Worm (Caenorhabditis elegans) whole organism, L1 larva: Measurements from ENCODE around the gene B0563.6.

ENCODE experiments used
- C34B4.2 ChIP-seq: sonication (generic microtip); optimal IDR thresholded peaks from 2 replicates; lab custom pipeline; 2017; ENCODE audit warnings: mild to moderate bottlenecking, missing genetic modification characterization, missing compliant biosample characterization
- F16B12.6 ChIP-seq: fragments of 150-350 bp; optimal IDR thresholded peaks from 2 replicates; lab custom pipeline; 2014; ENCODE audit warnings: missing biosample characterization, missing genetic modification characterization
- Y116A8C.19 ChIP-seq: sonication (generic microtip); optimal IDR thresholded peaks from 2 replicates; lab custom pipeline; 2016; ENCODE audit warnings: missing compliant biosample characterization, missing genetic modification characterization, borderline replicate concordance
- alr-1 ChIP-seq: fragments of 200-800 bp; sonication (Bioruptor generic); optimal IDR thresholded peaks from 2 replicates; lab custom pipeline; 2018; ENCODE audit warnings: borderline replicate concordance, mild to moderate bottlenecking, missing genetic modification characterization, missing compliant biosample characterization
- ama-1 ChIP-seq: fragments of 150-350 bp; optimal IDR thresholded peaks from 2 replicates; lab custom pipeline; 2014
- blmp-1 ChIP-seq: fragments of 150-350 bp; optimal IDR thresholded peaks from 2 replicates; lab custom pipeline; 2014; ENCODE audit warnings: missing biosample characterization, missing genetic modification characterization
- ceh-8 ChIP-seq: fragments of 200-800 bp; sonication (Bioruptor generic); optimal IDR thresholded peaks from 2 replicates; lab custom pipeline; 2018; ENCODE audit warnings: mild to moderate bottlenecking, missing genetic modification characterization, moderate library complexity, missing compliant biosample characterization
- ceh-90 ChIP-seq: sonication (generic microtip); optimal IDR thresholded peaks from 2 replicates; lab custom pipeline; 2016; ENCODE audit warnings: missing genetic modification characterization, missing compliant biosample characterization
- ces-1 ChIP-seq: fragments of 150-350 bp; optimal IDR thresholded peaks from 2 replicates; lab custom pipeline; 2014; ENCODE audit warnings: missing biosample characterization, missing genetic modification reagents, missing genetic modification characterization
- efl-3 ChIP-seq: fragments of 200-800 bp; sonication (Bioruptor generic); optimal IDR thresholded peaks from 2 replicates; lab custom pipeline; 2018; ENCODE audit warnings: mild to moderate bottlenecking, missing genetic modification characterization, missing compliant biosample characterization
- elt-2 ChIP-seq: sonication (generic microtip); optimal IDR thresholded peaks from 2 replicates; lab custom pipeline; 2016; ENCODE audit warnings: missing genetic modification characterization, mild to moderate bottlenecking, inconsistent platforms, missing compliant biosample characterization, missing genetic modification reagents
- ets-5 ChIP-seq: fragments of 200-800 bp; sonication (Bioruptor generic); IDR thresholded peaks from 2 replicates; pipeline ENCODE4 v1.3.6; 2022; ENCODE audit warnings: missing genetic modification characterization, missing compliant biosample characterization
- fkh-10 ChIP-seq: sonication (generic microtip); optimal IDR thresholded peaks from 2 replicates; lab custom pipeline; 2017; ENCODE audit warnings: missing biosample characterization, missing genetic modification reagents, missing genetic modification characterization
- fkh-4 ChIP-seq: sonication (generic microtip); optimal IDR thresholded peaks from 2 replicates; lab custom pipeline; 2016; ENCODE audit warnings: missing compliant biosample characterization, missing genetic modification characterization, borderline replicate concordance
- fos-1 ChIP-seq: fragments of 150-350 bp; optimal IDR thresholded peaks from 2 replicates; lab custom pipeline; 2014; ENCODE audit warnings: missing biosample characterization, missing genetic modification characterization
- grh-1 ChIP-seq: fragments of 200-800 bp; sonication (Bioruptor generic); IDR thresholded peaks from 2 replicates; pipeline ENCODE4 v1.3.6; 2022; ENCODE audit warnings: missing genetic modification reagents, missing genetic modification characterization, missing compliant biosample characterization
- hlh-17 ChIP-seq: fragments of 200-800 bp; sonication (Bioruptor generic); optimal IDR thresholded peaks from 2 replicates; lab custom pipeline; 2018; ENCODE audit warnings: missing genetic modification characterization, mild to moderate bottlenecking, missing compliant biosample characterization, moderate library complexity, borderline replicate concordance
- hpl-2 ChIP-seq: fragments of 150-350 bp; optimal IDR thresholded peaks from 2 replicates; lab custom pipeline; 2014; ENCODE audit warnings: missing biosample characterization, missing genetic modification reagents, missing genetic modification characterization
- jun-1 ChIP-seq: fragments of 150-350 bp; optimal IDR thresholded peaks from 2 replicates; lab custom pipeline; 2014; ENCODE audit warnings: missing biosample characterization, missing genetic modification reagents, missing genetic modification characterization
- lin-13 ChIP-seq: fragments of 150-350 bp; optimal IDR thresholded peaks from 2 replicates; lab custom pipeline; 2014; ENCODE audit warnings: missing biosample characterization, missing genetic modification reagents, missing genetic modification characterization
- lin-14 ChIP-seq: fragments of 200-800 bp; sonication (Bioruptor generic); optimal IDR thresholded peaks from 2 replicates; lab custom pipeline; 2018; ENCODE audit warnings: mild to moderate bottlenecking, missing genetic modification characterization, moderate library complexity, missing compliant biosample characterization
- lin-35 ChIP-seq, 2 experiments: fragments of 150-350 bp; optimal IDR thresholded peaks; 2 replicates each; lab custom pipeline; 2014; ENCODE audit warnings: missing biosample characterization in 2 of 2, missing genetic modification characterization in 2 of 2, missing genetic modification reagents in 2 of 2
- lin-39 ChIP-seq: fragments of 150-350 bp; optimal IDR thresholded peaks from 2 replicates; lab custom pipeline; 2014; ENCODE audit warnings: missing biosample characterization, missing genetic modification reagents, missing genetic modification characterization
- mab-9 ChIP-seq: fragments of 200-800 bp; sonication (Bioruptor generic); IDR thresholded peaks from 2 replicates; pipeline ENCODE4 v1.3.6; 2022; ENCODE audit warnings: missing genetic modification reagents, missing genetic modification characterization, missing compliant biosample characterization
- mdl-1 ChIP-seq, 2 experiments: fragments of 150-350 bp; optimal IDR thresholded peaks; 2 replicates each; lab custom pipeline; 2014 to 2017; ENCODE audit warnings: missing biosample characterization in 2 of 2, missing genetic modification characterization in 2 of 2, inconsistent platforms in 1 of 2
- nhr-11 ChIP-seq: fragments of 150-350 bp; optimal IDR thresholded peaks from 2 replicates; lab custom pipeline; 2014; ENCODE audit warnings: missing biosample characterization, missing genetic modification characterization
- nhr-12 ChIP-seq: sonication (generic microtip); optimal IDR thresholded peaks from 2 replicates; lab custom pipeline; 2017; ENCODE audit warnings: missing biosample characterization, missing genetic modification characterization
- nhr-19 ChIP-seq: fragments of 200-800 bp; sonication (Bioruptor generic); conservative IDR thresholded peaks from 2 replicates; pipeline ENCODE4 v1.3.6; 2022; ENCODE audit warnings: missing genetic modification characterization, missing compliant biosample characterization
- nhr-237 ChIP-seq: fragments of 150-350 bp; optimal IDR thresholded peaks from 2 replicates; lab custom pipeline; 2014; ENCODE audit warnings: missing biosample characterization, missing genetic modification characterization
- nhr-28 ChIP-seq: fragments of 150-350 bp; optimal IDR thresholded peaks from 2 replicates; lab custom pipeline; 2014; ENCODE audit warnings: missing biosample characterization, missing genetic modification characterization
- nhr-47 ChIP-seq: sonication (generic microtip); optimal IDR thresholded peaks from 2 replicates; lab custom pipeline; 2016; ENCODE audit warnings: mild to moderate bottlenecking, missing genetic modification characterization, moderate library complexity, missing compliant biosample characterization
- nhr-71 ChIP-seq: sonication (generic microtip); optimal IDR thresholded peaks from 2 replicates; lab custom pipeline; 2016; ENCODE audit warnings: mild to moderate bottlenecking, missing genetic modification characterization, moderate library complexity, missing compliant biosample characterization
- nhr-76 ChIP-seq: sonication (generic microtip); optimal IDR thresholded peaks from 2 replicates; lab custom pipeline; 2017; ENCODE audit warnings: missing biosample characterization, missing genetic modification characterization
- nhr-77 ChIP-seq: fragments of 150-350 bp; optimal IDR thresholded peaks from 2 replicates; lab custom pipeline; 2014; ENCODE audit warnings: missing biosample characterization, missing genetic modification characterization
- nhr-85 ChIP-seq: sonication (generic microtip); peaks from one replicate; lab custom pipeline; 2016; ENCODE audit warnings: missing genetic modification characterization, inconsistent platforms, missing compliant biosample characterization
- nhr-90 ChIP-seq: sonication (generic microtip); optimal IDR thresholded peaks from 2 replicates; lab custom pipeline; 2016; ENCODE audit warnings: mild to moderate bottlenecking, missing genetic modification characterization, missing compliant biosample characterization; ENCODE audit not compliant: poor library complexity
- pag-3 ChIP-seq: sonication (generic microtip); optimal IDR thresholded peaks from 2 replicates; lab custom pipeline; 2017; ENCODE audit warnings: missing genetic modification characterization, mild to moderate bottlenecking, missing compliant biosample characterization, antibody characterized with exemption, borderline replicate concordance; ENCODE audit not compliant: insufficient read depth
- pax-3 ChIP-seq: fragments of 200-800 bp; sonication (Bioruptor generic); optimal IDR thresholded peaks from 2 replicates; lab custom pipeline; 2018; ENCODE audit warnings: mild to moderate bottlenecking, missing genetic modification characterization, moderate library complexity, missing compliant biosample characterization
- pqm-1 ChIP-seq: sonication (generic microtip); optimal IDR thresholded peaks from 3 replicates; lab custom pipeline; 2017; ENCODE audit warnings: missing biosample characterization, missing genetic modification characterization
- snu-23 ChIP-seq: sonication (generic microtip); optimal IDR thresholded peaks from 2 replicates; lab custom pipeline; 2016; ENCODE audit warnings: missing genetic modification characterization, missing compliant biosample characterization
- sup-37 ChIP-seq: fragments of 200-800 bp; sonication (Bioruptor generic); optimal IDR thresholded peaks from 2 replicates; lab custom pipeline; 2018; ENCODE audit warnings: mild to moderate bottlenecking, missing genetic modification characterization, missing compliant biosample characterization
- swsn-7 ChIP-seq: sonication (generic microtip); optimal IDR thresholded peaks from 2 replicates; lab custom pipeline; 2016; ENCODE audit warnings: missing genetic modification characterization, missing compliant biosample characterization
- tbx-2 ChIP-seq: sonication (generic microtip); optimal IDR thresholded peaks from 2 replicates; lab custom pipeline; 2016; ENCODE audit warnings: missing genetic modification characterization, missing compliant biosample characterization
- tlp-1 ChIP-seq: fragments of 150-350 bp; optimal IDR thresholded peaks from 2 replicates; lab custom pipeline; 2014; ENCODE audit warnings: missing biosample characterization, missing genetic modification characterization
- unc-130 ChIP-seq: fragments of 150-350 bp; optimal IDR thresholded peaks from 2 replicates; lab custom pipeline; 2017; ENCODE audit warnings: missing biosample characterization, missing genetic modification characterization, inconsistent platforms
- unc-30 ChIP-seq: sonication (generic microtip); optimal IDR thresholded peaks from 2 replicates; lab custom pipeline; 2017; ENCODE audit warnings: missing biosample characterization, missing genetic modification characterization
- unc-62 ChIP-seq: fragments of 150-350 bp; optimal IDR thresholded peaks from 2 replicates; lab custom pipeline; 2014; ENCODE audit warnings: missing biosample characterization, missing genetic modification reagents, missing genetic modification characterization
- unc-98 ChIP-seq: fragments of 200-800 bp; sonication (Bioruptor generic); IDR thresholded peaks from 2 replicates; pipeline ENCODE4 v1.3.6; 2022; ENCODE audit warnings: missing genetic modification characterization, missing compliant biosample characterization
- vab-15 ChIP-seq: sonication (generic microtip); optimal IDR thresholded peaks from 2 replicates; lab custom pipeline; 2017; ENCODE audit warnings: missing genotype, mild to moderate bottlenecking, missing genetic modification characterization, missing compliant biosample characterization
- zag-1 ChIP-seq: fragments of 150-350 bp; optimal IDR thresholded peaks from 2 replicates; lab custom pipeline; 2014; ENCODE audit warnings: missing biosample characterization, missing genetic modification characterization
- zip-4 ChIP-seq: fragments of 200-800 bp; sonication (Bioruptor generic); optimal IDR thresholded peaks from 2 replicates; lab custom pipeline; 2018; ENCODE audit warnings: mild to moderate bottlenecking, missing genetic modification characterization, moderate library complexity, missing compliant biosample characterization
- ztf-11 ChIP-seq, 2 experiments: sonication (generic microtip); optimal IDR thresholded peaks; 2 replicates each; lab custom pipeline; 2016 to 2017; ENCODE audit warnings: missing genetic modification characterization in 2 of 2, missing biosample characterization in 1 of 2, missing compliant biosample characterization in 1 of 2
- ztf-4 ChIP-seq: fragments of 150-350 bp; optimal IDR thresholded peaks from 2 replicates; lab custom pipeline; 2014; ENCODE audit warnings: missing biosample characterization, missing genetic modification characterization

B0563.6 gene

DNA sequence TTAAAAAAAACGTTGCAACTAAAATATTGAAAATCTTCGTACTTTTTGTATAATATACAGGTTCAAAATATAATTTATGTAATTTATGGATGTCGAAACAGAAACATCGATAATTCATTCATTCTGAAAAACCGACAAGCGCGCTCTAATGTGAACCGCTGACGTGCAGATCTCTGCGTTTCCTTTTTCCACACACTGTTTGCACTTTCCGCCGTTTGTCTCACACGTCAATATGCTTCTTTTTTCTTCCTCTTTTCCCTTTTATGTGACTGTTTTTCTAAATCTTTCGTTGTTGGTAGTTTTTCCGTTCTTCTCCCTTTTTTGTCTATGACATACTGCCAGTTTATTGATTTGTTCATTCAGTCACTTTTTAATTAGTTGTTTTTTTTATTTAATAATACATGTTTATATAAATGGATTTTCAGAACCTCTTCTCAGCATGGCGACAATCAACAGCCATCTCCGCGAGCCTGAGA lies 12.8 kb downstream of the B0563.6 start, which contains the start of gene tmbi-4:
tmbi-4 (plus strand) TSS at position 426 of the 476 bp plus-strand sequence.
- no peak for TF ChIP-seq C34B4.2
- TF ChIP-seq mab-9 (GFP tag; lab: Robert Waterston, UW): no peak
- peak; percentile 35 for TF ChIP-seq lin-13 (GFP tag; lab: Kevin White, UChicago)
- no peak for TF ChIP-seq nhr-237 (tag; lab: Kevin White, UChicago)
- no peak for TF ChIP-seq tlp-1 (tag; lab: Kevin White, UChicago)
- no peak for TF ChIP-seq F16B12.6 (tag; lab: Kevin White, UChicago)
- no peak for TF ChIP-seq ama-1
- no peak for TF ChIP-seq vab-15 (tag; lab: Kevin White, UChicago)
- TF ChIP-seq grh-1 (GFP tag; lab: Robert Waterston, UW): no peak
- peak; percentile 51 for TF ChIP-seq swsn-7
- TF ChIP-seq nhr-28: no peak
- no peak for TF ChIP-seq jun-1 (tag; lab: Kevin White, UChicago)
- TF ChIP-seq ceh-8: no peak
- TF ChIP-seq unc-98 (GFP tag; lab: Robert Waterston, UW): no peak
- no peak for TF ChIP-seq ceh-90 (tag; lab: Kevin White, UChicago)
- TF ChIP-seq unc-62 (GFP tag; lab: Kevin White, UChicago): no peak
- TF ChIP-seq sup-37 (GFP tag; lab: Kevin White, UChicago): no peak
- TF ChIP-seq hlh-17 (GFP tag; lab: Kevin White, UChicago): no peak
- TF ChIP-seq mdl-1 (tag; optimal IDR thresholded peaks at IDR 0.05; lab: Kevin White, UChicago): peak in 1 of 2 experiments; percentile 59
- TF ChIP-seq lin-35 (GFP tag; optimal IDR thresholded peaks at IDR 0.05; lab: Kevin White, UChicago): peak; percentile 44 to 74
- TF ChIP-seq ets-5 (GFP tag; lab: Robert Waterston, UW): no peak
- no peak for TF ChIP-seq pag-3 (tag; lab: Kevin White, UChicago)
- TF ChIP-seq tbx-2: peak; percentile 53
- TF ChIP-seq lin-14 (GFP tag; lab: Kevin White, UChicago): peak; percentile 87
- peak; percentile 73 for TF ChIP-seq snu-23
- TF ChIP-seq nhr-11 (tag; lab: Kevin White, UChicago): no peak
- no peak for TF ChIP-seq efl-3
- TF ChIP-seq ces-1: no peak
- peak; percentile 2 for TF ChIP-seq nhr-90 (tag; lab: Kevin White, UChicago)
- TF ChIP-seq fos-1: peak; percentile 22
- TF ChIP-seq nhr-85: peak; percentile 59
- no peak for TF ChIP-seq zag-1
- no peak for TF ChIP-seq nhr-12
- no peak for TF ChIP-seq Y116A8C.19 (tag; lab: Kevin White, UChicago)
- no peak for TF ChIP-seq zip-4 (GFP tag; lab: Kevin White, UChicago)
- TF ChIP-seq ztf-11 (tag; optimal IDR thresholded peaks at IDR 0.05; lab: Kevin White, UChicago): no peak
- TF ChIP-seq nhr-19 (GFP tag; lab: Robert Waterston, UW): no peak; the same call in 1 of the 2 replicates
- TF ChIP-seq ztf-4: no peak
- no peak for TF ChIP-seq unc-30
- TF ChIP-seq fkh-10: no peak
- no peak for TF ChIP-seq pax-3 (tag; lab: Kevin White, UChicago)
- no peak for TF ChIP-seq elt-2 (tag; lab: Kevin White, UChicago)
- no peak for TF ChIP-seq pqm-1 (tag; lab: Kevin White, UChicago)
- peak; percentile 22 for TF ChIP-seq unc-130
- no peak for TF ChIP-seq fkh-4
- peak; percentile 26 for TF ChIP-seq nhr-77
- no peak for TF ChIP-seq lin-39 (tag; lab: Kevin White, UChicago)
- TF ChIP-seq blmp-1 (tag; lab: Kevin White, UChicago): peak; percentile 96
- no peak for TF ChIP-seq hpl-2 (GFP tag; lab: Kevin White, UChicago)
- TF ChIP-seq nhr-47 (tag; lab: Kevin White, UChicago): peak; percentile 53
- peak; percentile 58 for TF ChIP-seq nhr-71 (tag; lab: Kevin White, UChicago)
- TF ChIP-seq nhr-76 (tag; lab: Kevin White, UChicago): no peak
- TF ChIP-seq alr-1 (tag; lab: Kevin White, UChicago): no peak
